Fruit fly (Drosophila melanogaster) whole organism, embryonic: ENCODE data around the gene CG13364.

Experiments used
- Atf-2 ChIP-seq: fragments of 200-800 bp; sonication (Bioruptor generic); optimal IDR thresholded peaks from 2 replicates; lab custom pipeline; 2016; ENCODE audit warnings: missing biosample characterization, missing genetic modification characterization
- CG10366 ChIP-seq: fragments of 200-800 bp; sonication (Bioruptor generic); IDR thresholded peaks from 2 replicates; pipeline ENCODE4 v1.3.6; 2022; ENCODE audit warnings: missing biosample characterization, missing genetic modification characterization
- CG11695 ChIP-seq: fragments of 200-800 bp; sonication (Bioruptor generic); IDR thresholded peaks from 3 replicates; pipeline ENCODE4 v1.3.6; 2022; ENCODE audit warnings: missing biosample characterization, missing genetic modification characterization
- CG11696 ChIP-seq: fragments of 200-800 bp; sonication (Bioruptor generic); IDR thresholded peaks from 2 replicates; pipeline ENCODE4 v1.3.6; 2022; ENCODE audit warnings: missing biosample characterization, missing genetic modification characterization
- CG12299 ChIP-seq: fragments of 200-800 bp; sonication (Bioruptor generic); optimal IDR thresholded peaks from 2 replicates; lab custom pipeline; 2018; ENCODE audit warnings: missing biosample characterization, mild to moderate bottlenecking, missing genetic modification characterization
- CG13123 ChIP-seq: fragments of 200-800 bp; sonication (Bioruptor generic); optimal IDR thresholded peaks from 2 replicates; lab custom pipeline; 2016; ENCODE audit warnings: missing biosample characterization, missing genetic modification characterization
- CG13894 ChIP-seq: fragments of 200-800 bp; sonication (Bioruptor generic); optimal IDR thresholded peaks from 3 replicates; lab custom pipeline; 2018; ENCODE audit warnings: missing biosample characterization, mild to moderate bottlenecking, missing genetic modification characterization, moderate library complexity
- CG14710 ChIP-seq: fragments of 200-800 bp; sonication (Bioruptor generic); optimal IDR thresholded peaks from 3 replicates; lab custom pipeline; 2019; ENCODE audit warnings: missing biosample characterization, mild to moderate bottlenecking, missing genetic modification characterization, moderate library complexity
- CG1529 ChIP-seq: fragments of 200-800 bp; sonication (Bioruptor generic); optimal IDR thresholded peaks from 3 replicates; lab custom pipeline; 2018; ENCODE audit warnings: missing biosample characterization, missing genetic modification characterization
- CG17612 ChIP-seq: fragments of 200-800 bp; sonication (Bioruptor generic); IDR thresholded peaks from 2 replicates; pipeline ENCODE4 v1.3.6; 2022; ENCODE audit warnings: missing biosample characterization, missing genetic modification characterization
- CG1792 ChIP-seq: fragments of 200-800 bp; sonication (Bioruptor generic); optimal IDR thresholded peaks from 2 replicates; lab custom pipeline; 2016; ENCODE audit warnings: missing biosample characterization, missing genetic modification characterization
- CG18599 ChIP-seq: fragments of 200-800 bp; sonication (Bioruptor generic); optimal IDR thresholded peaks from 3 replicates; lab custom pipeline; 2017; ENCODE audit warnings: missing biosample characterization, missing genetic modification characterization, mild to moderate bottlenecking, moderate library complexity, missing genetic modification reagents
- CG30431 ChIP-seq: fragments of 200-800 bp; sonication (Bioruptor generic); optimal IDR thresholded peaks from 2 replicates; lab custom pipeline; 2017; ENCODE audit warnings: missing biosample characterization, missing genetic modification characterization
- CG7839 ChIP-seq: fragments of 200-800 bp; sonication (Bioruptor generic); optimal IDR thresholded peaks from 3 replicates; lab custom pipeline; 2018; ENCODE audit warnings: missing biosample characterization, mild to moderate bottlenecking, missing genetic modification characterization, moderate library complexity
- CG9215 ChIP-seq: fragments of 200-800 bp; sonication (Bioruptor generic); IDR thresholded peaks from 2 replicates; pipeline ENCODE4 v1.3.6; 2022; ENCODE audit warnings: missing biosample characterization, missing genetic modification characterization
- CG9437 ChIP-seq: fragments of 200-800 bp; sonication (Bioruptor generic); optimal IDR thresholded peaks from 2 replicates; lab custom pipeline; 2018; ENCODE audit warnings: missing biosample characterization, mild to moderate bottlenecking, missing genetic modification characterization
- Camta ChIP-seq: fragments of 200-800 bp; sonication (Bioruptor generic); optimal IDR thresholded peaks from 2 replicates; lab custom pipeline; 2016; ENCODE audit warnings: missing biosample characterization, missing genetic modification characterization
- D ChIP-seq, 2 experiments: fragments of 200-800 bp in 1 of 2; fragments of >200 bp in 1 of 2; sonication (Bioruptor generic) in 1 of 2; optimal IDR thresholded peaks; 2 replicates in 1 of 2; 3 replicates in 1 of 2; lab custom pipeline; 2017; ENCODE audit warnings: mild to moderate bottlenecking in 1 of 2, missing biosample characterization in 1 of 2, missing genetic modification characterization in 1 of 2, missing genetic modification reagents in 1 of 2
- D19B ChIP-seq: fragments of 200-800 bp; sonication (Bioruptor generic); optimal IDR thresholded peaks from 2 replicates; lab custom pipeline; 2017; ENCODE audit warnings: missing biosample characterization, mild to moderate bottlenecking, missing genetic modification characterization
- Doc3 ChIP-seq: fragments of 200-800 bp; sonication (Bioruptor generic); IDR thresholded peaks from 3 replicates; pipeline ENCODE4 v1.3.6; 2022; ENCODE audit warnings: missing biosample characterization, missing genetic modification characterization; ENCODE audit not compliant: partially characterized antibody
- Fer2 ChIP-seq: fragments of 200-800 bp; sonication (Bioruptor generic); optimal IDR thresholded peaks from 2 replicates; lab custom pipeline; 2018; ENCODE audit warnings: missing biosample characterization, mild to moderate bottlenecking, missing genetic modification characterization, moderate library complexity
- Gug ChIP-seq: fragments of 200-800 bp; sonication (Bioruptor generic); IDR thresholded peaks from 4 replicates; pipeline ENCODE4 v1.3.6; 2022; ENCODE audit warnings: missing biosample characterization, missing genetic modification characterization
- Hmx ChIP-seq: fragments of 200-800 bp; sonication (Bioruptor generic); optimal IDR thresholded peaks from 2 replicates; lab custom pipeline; 2016; ENCODE audit warnings: missing biosample characterization, missing genetic modification characterization
- Jarid2 ChIP-seq: fragments of 200-800 bp; sonication (Bioruptor generic); optimal IDR thresholded peaks from 3 replicates; lab custom pipeline; 2017; ENCODE audit warnings: mild to moderate bottlenecking, missing biosample characterization, missing genetic modification reagents, missing genetic modification characterization
- Mes4 ChIP-seq: fragments of 200-800 bp; sonication (Bioruptor generic); optimal IDR thresholded peaks from 2 replicates; lab custom pipeline; 2016; ENCODE audit warnings: missing biosample characterization, missing genetic modification characterization
- Myb ChIP-seq: fragments of 200-800 bp; sonication (Bioruptor generic); optimal IDR thresholded peaks from 2 replicates; lab custom pipeline; 2016; ENCODE audit warnings: missing biosample characterization, missing genetic modification characterization
- Nf-YA ChIP-seq: fragments of 200-800 bp; sonication (Bioruptor generic); IDR thresholded peaks from 2 replicates; pipeline ENCODE4 v1.3.6; 2022; ENCODE audit warnings: missing biosample characterization, missing genetic modification characterization
- PHDP ChIP-seq: fragments of 200-800 bp; sonication (Bioruptor generic); optimal IDR thresholded peaks from 3 replicates; lab custom pipeline; 2018; ENCODE audit warnings: missing biosample characterization, mild to moderate bottlenecking, missing genetic modification characterization, moderate library complexity
- Poxn ChIP-seq: fragments of 200-800 bp; sonication (Bioruptor generic); IDR thresholded peaks from 2 replicates; pipeline ENCODE4 v1.3.6; 2022; ENCODE audit warnings: missing biosample characterization, missing genetic modification characterization
- Ptx1 ChIP-seq: fragments of 200-800 bp; sonication (Bioruptor generic); IDR thresholded peaks from 2 replicates; pipeline ENCODE4 v1.3.6; 2022; ENCODE audit warnings: missing biosample characterization, missing genetic modification characterization
- TFAM ChIP-seq: fragments of 200-800 bp; sonication (Bioruptor generic); optimal IDR thresholded peaks from 2 replicates; lab custom pipeline; 2017; ENCODE audit warnings: missing biosample characterization, missing genetic modification characterization, inconsistent platforms
- Usf ChIP-seq: fragments of 200-800 bp; sonication (Bioruptor generic); optimal IDR thresholded peaks from 2 replicates; lab custom pipeline; 2017; ENCODE audit warnings: missing genotype, missing biosample characterization, missing genetic modification characterization
- abd-A ChIP-seq: fragments of 200-800 bp; sonication (Bioruptor generic); optimal IDR thresholded peaks from 3 replicates; lab custom pipeline; 2019; ENCODE audit warnings: missing biosample characterization, mild to moderate bottlenecking, missing genetic modification characterization, moderate library complexity
- ase ChIP-seq: fragments of 200-800 bp; sonication (Bioruptor generic); IDR thresholded peaks from 3 replicates; pipeline ENCODE4 v1.3.6; 2022; ENCODE audit warnings: missing biosample characterization, missing genetic modification characterization
- ato ChIP-seq: fragments of 200-800 bp; sonication (Bioruptor generic); IDR thresholded peaks from 2 replicates; pipeline ENCODE4 v1.3.6; 2022; ENCODE audit warnings: missing biosample characterization, missing genetic modification characterization; ENCODE audit not compliant: partially characterized antibody
- bbx ChIP-seq: fragments of 200-800 bp; sonication (Bioruptor generic); IDR thresholded peaks from 2 replicates; pipeline ENCODE4 v1.3.6; 2022; ENCODE audit warnings: missing biosample characterization, missing genetic modification characterization; ENCODE audit not compliant: partially characterized antibody
- cad ChIP-seq: fragments of >200 bp; optimal IDR thresholded peaks from 2 replicates; lab custom pipeline; 2017; ENCODE audit warnings: missing biosample characterization, missing genetic modification characterization
- chm ChIP-seq: fragments of 200-800 bp; sonication (Bioruptor generic); IDR thresholded peaks from 2 replicates; pipeline ENCODE4 v1.3.6; 2022; ENCODE audit warnings: missing biosample characterization, missing genetic modification characterization
- croc ChIP-seq: fragments of 200-800 bp; sonication (Bioruptor generic); conservative IDR thresholded peaks from 3 replicates; pipeline ENCODE4 v1.3.6; 2022; ENCODE audit warnings: missing biosample characterization, missing genetic modification characterization
- dati ChIP-seq: fragments of 200-800 bp; sonication (Bioruptor generic); IDR thresholded peaks from 2 replicates; pipeline ENCODE4 v1.3.6; 2022; ENCODE audit warnings: missing biosample characterization, missing genetic modification characterization
- gcm ChIP-seq: fragments of 200-800 bp; sonication (Bioruptor generic); optimal IDR thresholded peaks from 2 replicates; lab custom pipeline; 2019; ENCODE audit warnings: missing biosample characterization, mild to moderate bottlenecking, missing genetic modification characterization, moderate library complexity
- gsb ChIP-seq: fragments of 200-800 bp; sonication (Bioruptor generic); IDR thresholded peaks from 2 replicates; pipeline ENCODE4 v1.3.6; 2022; ENCODE audit warnings: missing biosample characterization, missing genetic modification characterization
- jumu ChIP-seq: fragments of 200-800 bp; sonication (Bioruptor generic); optimal IDR thresholded peaks from 3 replicates; lab custom pipeline; 2016; ENCODE audit warnings: missing biosample characterization, missing genetic modification characterization
- ken ChIP-seq: fragments of 200-800 bp; sonication (Bioruptor generic); IDR thresholded peaks from 3 replicates; pipeline ENCODE4 v1.3.6; 2022; ENCODE audit warnings: missing biosample characterization, missing genetic modification characterization
- mam ChIP-seq: fragments of 200-800 bp; sonication (Bioruptor generic); optimal IDR thresholded peaks from 3 replicates; lab custom pipeline; 2016; ENCODE audit warnings: missing biosample characterization, missing genetic modification characterization
- otp ChIP-seq: fragments of 200-800 bp; sonication (Bioruptor generic); IDR thresholded peaks from 3 replicates; pipeline ENCODE4, ENCODE4 v1.3.6; 2022; ENCODE audit warnings: missing biosample characterization, missing genetic modification characterization
- prd ChIP-seq, 3 experiments: fragments of >200 bp in 2 of 3; fragments of 200-800 bp in 1 of 3; sonication (Bioruptor generic) in 1 of 3; optimal IDR thresholded peaks in 2 of 3; IDR thresholded peaks in 1 of 3; 2 replicates in 2 of 3; 3 replicates in 1 of 3; pipeline versions ENCODE4 v1.3.6 to Lab custom; 2017 to 2022; ENCODE audit warnings: missing biosample characterization in 1 of 3, missing genetic modification characterization in 1 of 3
- pzg ChIP-seq: fragments of 200-800 bp; sonication (Bioruptor generic); optimal IDR thresholded peaks from 3 replicates; lab custom pipeline; 2018; ENCODE audit warnings: missing biosample characterization, mild to moderate bottlenecking, missing genetic modification characterization, moderate library complexity
- sqz ChIP-seq: fragments of 200-800 bp; sonication (Bioruptor generic); optimal IDR thresholded peaks from 3 replicates; lab custom pipeline; 2018; ENCODE audit warnings: missing biosample characterization, mild to moderate bottlenecking, missing genetic modification characterization
- usp ChIP-seq: fragments of >200 bp; optimal IDR thresholded peaks from 2 replicates; lab custom pipeline; 2017; ENCODE audit warnings: missing biosample characterization, missing genetic modification characterization

Gene CG13364

DNA sequence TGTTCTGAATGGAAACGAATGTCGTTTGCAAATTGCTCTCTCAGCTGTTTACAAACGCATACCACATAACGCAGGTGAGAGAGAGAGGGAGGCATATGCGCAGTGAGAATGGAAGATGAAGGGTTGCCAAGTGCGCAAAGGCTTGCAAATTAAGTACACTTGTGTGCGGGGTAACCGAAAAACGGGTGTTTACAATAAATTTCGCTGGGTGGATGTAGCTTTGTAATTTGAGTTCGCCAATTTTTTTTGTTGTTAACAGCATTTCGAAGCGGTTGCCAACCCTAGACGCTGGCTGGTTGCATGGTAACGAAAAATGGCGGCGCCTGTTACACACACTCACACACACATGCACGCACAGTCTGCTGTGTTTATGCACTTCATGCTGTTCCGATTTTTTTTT lies 29.9 kb upstream of the CG13364 start (continued):
- TF ChIP-seq bbx (GFP tag; lab: Robert Waterston, UW), result no peak; the same call in 1 of the 2 replicates
- peak; percentile 93 for TF ChIP-seq CG13894 (tag; lab: Kevin White, UChicago)
- TF ChIP-seq CG7839 (tag; lab: Kevin White, UChicago), result peak; percentile 96
- TF ChIP-seq CG12299 (tag; lab: Kevin White, UChicago), result peak; percentile 92
- TF ChIP-seq usp (GFP tag; lab: Kevin White, UChicago), result no peak
- TF ChIP-seq D (optimal IDR thresholded peaks at IDR 0.05; lab: Kevin White, UChicago), result no peak
- TF ChIP-seq D (GFP tag; optimal IDR thresholded peaks at IDR 0.05; lab: Kevin White, UChicago), result peak; percentile 94
- TF ChIP-seq chm (GFP tag; lab: Robert Waterston, UW), result peak; percentile 98
- TF ChIP-seq Ptx1 (GFP tag; lab: Robert Waterston, UW), result peak; percentile 96
- peak; percentile 93 for TF ChIP-seq Atf-2 (GFP tag; lab: Kevin White, UChicago)
- TF ChIP-seq mam (GFP tag; lab: Kevin White, UChicago), result peak; percentile 94
- peak; percentile 80 for TF ChIP-seq TFAM
- peak; percentile 96 for TF ChIP-seq PHDP (tag; lab: Kevin White, UChicago)
- TF ChIP-seq CG11696, result peak; percentile 88
- TF ChIP-seq Camta, result peak; percentile 89
- TF ChIP-seq ato (GFP tag; lab: Robert Waterston, UW), result no peak; the same call in 1 of the 2 replicates
- peak; percentile 94 for TF ChIP-seq sqz
- TF ChIP-seq Doc3 (GFP tag; lab: Robert Waterston, UW), result no peak
- peak; percentile 92 for TF ChIP-seq CG17612 (GFP tag; lab: Robert Waterston, UW)
- peak; percentile 93 for TF ChIP-seq CG14710 (tag; lab: Kevin White, UChicago)
- TF ChIP-seq Nf-YA (GFP tag; lab: Robert Waterston, UW), result peak; percentile 92
- TF ChIP-seq croc (GFP tag; lab: Robert Waterston, UW), result peak; percentile 88
- TF ChIP-seq Usf (GFP tag; lab: Kevin White, UChicago), result peak; percentile 88
- peak; percentile 93 for TF ChIP-seq Mes4 (GFP tag; lab: Kevin White, UChicago)
- peak; percentile 93 for TF ChIP-seq jumu (GFP tag; lab: Kevin White, UChicago)
- TF ChIP-seq CG9215 (GFP tag; lab: Robert Waterston, UW), result peak; percentile 90
- TF ChIP-seq CG11695 (GFP tag; lab: Robert Waterston, UW), result peak; percentile 95
- peak; percentile 91 for TF ChIP-seq gsb (GFP tag; lab: Robert Waterston, UW)
- TF ChIP-seq Jarid2 (GFP tag; lab: Kevin White, UChicago), result no peak
- TF ChIP-seq otp (GFP tag; lab: Robert Waterston, UW), result peak; percentile 98
- TF ChIP-seq CG10366 (GFP tag; lab: Robert Waterston, UW), result peak; percentile 96
- peak; percentile 87 for TF ChIP-seq CG13123 (GFP tag; lab: Kevin White, UChicago)
- peak; percentile 85 for TF ChIP-seq CG9437 (GFP tag; lab: Kevin White, UChicago)
- TF ChIP-seq gcm (GFP tag; lab: Kevin White, UChicago), result peak; percentile 92
- peak; percentile 95 for TF ChIP-seq dati (GFP tag; lab: Robert Waterston, UW)
- TF ChIP-seq CG18599 (GFP tag; lab: Kevin White, UChicago), result peak; percentile 97
- TF ChIP-seq prd (optimal IDR thresholded peaks at IDR 0.05; lab: Kevin White, UChicago), result no peak
- TF ChIP-seq prd (GFP tag; IDR thresholded peaks at IDR 0.05; lab: Robert Waterston, UW), result peak; percentile 97
- peak; percentile 74 for TF ChIP-seq Myb (GFP tag; lab: Kevin White, UChicago)
- peak; percentile 92 for TF ChIP-seq CG30431 (GFP tag; lab: Kevin White, UChicago)
- TF ChIP-seq cad (GFP tag; lab: Kevin White, UChicago), result no peak
- TF ChIP-seq Hmx (GFP tag; lab: Kevin White, UChicago), result peak; percentile 54
- TF ChIP-seq Gug, result peak; percentile 95
- peak; percentile 92 for TF ChIP-seq Fer2
- TF ChIP-seq CG1529 (GFP tag; lab: Kevin White, UChicago), result peak; percentile 94
- TF ChIP-seq pzg (GFP tag; lab: Kevin White, UChicago), result peak; percentile 37
- TF ChIP-seq abd-A (tag; lab: Kevin White, UChicago), result peak; percentile 71
- peak; percentile 95 for TF ChIP-seq ase (GFP tag; lab: Robert Waterston, UW)
- TF ChIP-seq ken, result peak; percentile 97
- peak; percentile 84 for TF ChIP-seq D19B (GFP tag; lab: Kevin White, UChicago)
- TF ChIP-seq CG1792 (GFP tag; lab: Kevin White, UChicago), result peak; percentile 87
- peak; percentile 81 for TF ChIP-seq Poxn (GFP tag; lab: Robert Waterston, UW)
